Worm (Caenorhabditis elegans): ENCODE measurements around the gene F58D2.4.
A peak's percentile ranks its signal among the peaks of the same experiment; 100 is the strongest.

The F58D2.4 gene

DNA sequence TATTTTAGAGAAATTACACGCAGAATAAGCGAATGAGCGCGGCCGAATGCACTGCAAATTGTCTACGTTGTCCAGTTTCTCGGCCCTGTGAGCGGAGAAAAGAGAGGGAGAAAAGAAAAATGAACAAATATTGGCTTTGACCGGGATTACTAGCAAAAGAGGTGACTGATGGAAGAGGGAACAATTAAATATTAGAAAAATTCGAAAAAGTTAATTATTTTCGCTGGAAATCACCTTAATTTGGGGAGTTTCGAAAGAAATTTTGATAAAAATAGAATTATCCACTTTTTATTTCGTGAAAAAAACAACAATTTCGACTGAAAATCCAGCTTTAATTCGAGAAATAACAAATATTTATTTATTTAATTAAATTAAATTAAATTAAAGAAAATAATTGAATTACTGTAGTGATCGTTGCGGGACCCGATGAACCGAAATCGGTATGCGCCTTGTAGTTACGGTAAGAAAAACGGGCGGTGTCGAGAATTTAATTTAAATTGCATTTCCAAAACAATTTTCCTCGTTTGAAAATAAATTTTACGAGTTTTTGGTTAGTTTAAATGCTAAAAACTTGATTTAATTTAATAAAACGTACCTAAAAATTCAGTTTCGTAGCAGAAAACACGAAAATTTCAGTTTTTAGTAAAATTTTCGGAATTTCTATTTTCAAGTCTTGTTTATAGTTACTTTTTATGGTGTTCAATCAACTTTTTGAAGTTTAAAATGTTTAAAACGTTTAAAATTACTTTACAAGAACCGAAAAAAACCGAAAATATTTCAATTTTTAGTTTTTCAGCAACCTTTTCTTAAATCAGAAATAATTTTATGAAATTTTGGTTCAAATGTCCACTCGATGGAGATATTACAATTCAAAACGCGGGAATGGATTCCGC is 34.2 kb downstream of the F58D2.4 start, which contains the start of the genes crld-1 and msh-5:
crld-1 (minus strand) TSS at position 51 of the 893 bp plus-strand sequence.
msh-5 (plus strand) TSS at position 843 of the 893 bp plus-strand sequence.
- TF ChIP-seq fkh-2 (tag; optimal IDR thresholded peaks at IDR 0.05) (no peak), elt-3 (tag; optimal IDR thresholded peaks at IDR 0.05) (no peak), hmg-11 (tag; optimal IDR thresholded peaks at IDR 0.05) (peak; percentile 25)

DNA sequence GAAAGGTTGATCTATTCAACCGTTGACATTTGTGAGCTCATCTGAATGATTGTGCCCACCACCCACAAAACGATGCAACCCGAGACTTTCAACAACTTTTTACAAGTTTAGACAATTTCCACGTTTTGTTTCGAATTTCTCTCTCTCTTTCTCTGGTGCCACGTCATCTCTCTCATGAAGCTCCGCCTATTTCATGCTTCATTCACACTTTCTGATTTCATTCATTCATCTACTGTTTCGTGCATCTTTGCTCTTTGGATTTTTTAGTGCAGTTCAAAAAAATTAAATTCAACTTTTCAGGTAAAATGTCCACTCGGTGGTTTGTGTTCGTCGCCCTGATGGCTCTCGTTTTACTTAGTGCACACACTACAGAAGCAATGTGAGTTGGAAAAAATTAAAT is 39.6 kb downstream of the F58D2.4 start, which contains the start of gene nlp-79:
nlp-79 (plus strand) TSS at position 301 of the 400 bp plus-strand sequence.
- TF ChIP-seq elt-2 (tag; optimal IDR thresholded peaks at IDR 0.05) (no peak), zag-1 (tag; optimal IDR thresholded peaks at IDR 0.05) (no peak), mdl-1 (tag; optimal IDR thresholded peaks at IDR 0.05) (no peak), eor-1 (tag; optimal IDR thresholded peaks at IDR 0.05) (no peak)

- no peak for TF ChIP-seq elt-1 (tag; optimal IDR thresholded peaks at IDR 0.05)
- no peak for TF ChIP-seq tbx-2 (tag; optimal IDR thresholded peaks at IDR 0.05)
- TF ChIP-seq nhr-237 (tag; optimal IDR thresholded peaks at IDR 0.05), result no peak
- no peak for TF ChIP-seq zag-1 (tag; optimal IDR thresholded peaks at IDR 0.05)
These were observed 46.6 kb downstream of the F58D2.4 start, which contains the start of gene spe-43 for ce11 chrIV:13142254-13142653. spe-43 (minus strand) TSS chrIV:13142354.

All from whole organism, L3 larva.